Comparison of ENCODE assay signal across 3 worm cellular contexts in the genomic region with DNA sequence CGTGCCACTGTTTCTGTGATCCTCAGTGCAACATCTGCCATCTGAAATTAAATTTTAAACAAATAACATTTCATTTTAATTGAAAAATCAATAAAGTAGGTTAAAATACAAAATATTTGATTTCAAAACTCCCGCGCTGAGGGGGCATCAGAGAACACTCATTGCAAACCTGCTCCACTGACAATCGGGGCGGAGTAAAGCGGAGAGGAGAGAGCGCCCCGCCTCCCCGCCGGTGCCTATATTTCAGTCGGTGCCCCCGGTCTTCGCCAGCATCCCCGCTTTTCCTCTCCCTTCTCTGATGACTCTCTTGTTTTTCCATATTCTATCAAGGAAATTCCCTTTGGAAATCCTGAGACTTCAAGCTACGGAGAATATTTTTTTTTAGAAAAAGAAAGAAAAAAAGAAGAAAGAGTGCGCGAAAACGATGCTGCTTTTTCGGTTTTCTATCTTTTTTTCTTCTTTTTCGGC.
A peak's percentile ranks its signal among the peaks of the same experiment; 100 is the strongest.
TF ChIP-seq lines count a peak whose summit lies in the region.

A gene (minus strand): TSS at position 51 of the 468 bp plus-strand sequence.

TF ChIP-seq in whole organism, L1 larva, 84 proteins besides CTCF, POLR2A, EP300 and RAD21 (continued from another document and continues in another):
- TF ChIP-seq sptf-1 (tag; optimal IDR thresholded peaks at IDR 0.05; lab: Kevin White, UChicago) (no peak), ceh-90 (tag; optimal IDR thresholded peaks at IDR 0.05; lab: Kevin White, UChicago) (no peak), skn-1 (tag; optimal IDR thresholded peaks at IDR 0.05; lab: Kevin White, UChicago) (peak; percentile 94), C34B4.2 (tag; optimal IDR thresholded peaks at IDR 0.05; lab: Kevin White, UChicago) (no peak), fos-1 (tag; optimal IDR thresholded peaks at IDR 0.05; lab: Kevin White, UChicago) (peak; percentile 69), pag-3 (tag; optimal IDR thresholded peaks at IDR 0.05; lab: Kevin White, UChicago; ENCODE audit: borderline replicate concordance, insufficient read depth) (no peak), swsn-7 (tag; optimal IDR thresholded peaks at IDR 0.05; lab: Kevin White, UChicago) (peak; percentile 82), ceh-8 (GFP tag; optimal IDR thresholded peaks at IDR 0.05; lab: Kevin White, UChicago) (peak; percentile 85), Y116A8C.19 (tag; optimal IDR thresholded peaks at IDR 0.05; lab: Kevin White, UChicago; ENCODE audit: borderline replicate concordance) (no peak), ztf-11 (tag; optimal IDR thresholded peaks at IDR 0.05; lab: Kevin White, UChicago) (peak in 1 of 2 experiments; percentile 36), ceh-63 (GFP tag; optimal IDR thresholded peaks at IDR 0.05; lab: Kevin White, UChicago) (no peak), fkh-4 (tag; optimal IDR thresholded peaks at IDR 0.05; lab: Kevin White, UChicago; ENCODE audit: borderline replicate concordance) (peak; percentile 2), tbx-2 (tag; optimal IDR thresholded peaks at IDR 0.05; lab: Kevin White, UChicago) (peak; percentile 83), sox-4 (tag; optimal IDR thresholded peaks at IDR 0.05; lab: Kevin White, UChicago) (no peak), unc-98 (GFP tag; IDR thresholded peaks at IDR 0.05; lab: Robert Waterston, UW) (peak; percentile 57; the same call in 1 of the 2 replicates), hlh-17 (GFP tag; optimal IDR thresholded peaks at IDR 0.05; lab: Kevin White, UChicago; ENCODE audit: borderline replicate concordance) (no peak), ztf-4 (tag; optimal IDR thresholded peaks at IDR 0.05; lab: Kevin White, UChicago) (peak; percentile 62), zip-4 (GFP tag; optimal IDR thresholded peaks at IDR 0.05; lab: Kevin White, UChicago) (peak; percentile 59), mef-2 (tag; optimal IDR thresholded peaks at IDR 0.05; lab: Kevin White, UChicago) (peak; percentile 50), lin-39 (tag; optimal IDR thresholded peaks at IDR 0.05; lab: Kevin White, UChicago) (peak; percentile 33), nhr-77 (tag; optimal IDR thresholded peaks at IDR 0.05; lab: Kevin White, UChicago) (peak; percentile 72), unc-30 (tag; optimal IDR thresholded peaks at IDR 0.05; lab: Kevin White, UChicago) (no peak), nhr-20 (tag; optimal IDR thresholded peaks at IDR 0.05; lab: Kevin White, UChicago) (peak; percentile 87), nhr-84 (tag; optimal IDR thresholded peaks at IDR 0.05; lab: Kevin White, UChicago) (no peak), mab-9 (GFP tag; IDR thresholded peaks at IDR 0.05; lab: Robert Waterston, UW) (peak; percentile 78), efl-1 (optimal IDR thresholded peaks at IDR 0.05; lab: Kevin White, UChicago) (peak; percentile 88 to 96), efl-1 (GFP tag; optimal IDR thresholded peaks at IDR 0.05 in 1 of 2; lab: Kevin White, UChicago) (peak; percentile 96 to 99), nhr-47 (tag; optimal IDR thresholded peaks at IDR 0.05; lab: Kevin White, UChicago) (peak; percentile 91), tlp-1 (tag; optimal IDR thresholded peaks at IDR 0.05; lab: Kevin White, UChicago) (no peak), fkh-8 (tag; optimal IDR thresholded peaks at IDR 0.05; lab: Kevin White, UChicago) (peak; percentile 96), nhr-71 (tag; optimal IDR thresholded peaks at IDR 0.05; lab: Kevin White, UChicago) (peak; percentile 94), snpc-4 (tag; optimal IDR thresholded peaks at IDR 0.05; lab: Kevin White, UChicago) (peak; percentile 66), nhr-90 (tag; optimal IDR thresholded peaks at IDR 0.05; lab: Kevin White, UChicago; ENCODE audit: poor library complexity) (peak; percentile 70), unc-130 (tag; optimal IDR thresholded peaks at IDR 0.05; lab: Kevin White, UChicago) (peak; percentile 71), lin-13 (GFP tag; optimal IDR thresholded peaks at IDR 0.05; lab: Kevin White, UChicago) (peak; percentile 83), xbp-1 (tag; optimal IDR thresholded peaks at IDR 0.05; lab: Kevin White, UChicago) (peak; percentile 81), lir-3 (tag; optimal IDR thresholded peaks at IDR 0.05; lab: Kevin White, UChicago; ENCODE audit: poor library complexity) (peak; percentile 78), pax-3 (tag; optimal IDR thresholded peaks at IDR 0.05; lab: Kevin White, UChicago) (peak; percentile 84), egl-27 (tag; optimal IDR thresholded peaks at IDR 0.05; lab: Kevin White, UChicago) (no peak), hpl-2 (GFP tag; optimal IDR thresholded peaks at IDR 0.05; lab: Kevin White, UChicago) (no peak)

TF ChIP-seq in whole organism, L3 larva, 47 proteins besides CTCF, POLR2A, EP300 and RAD21 (continued from another document):
- TF ChIP-seq nfya-1 (tag; optimal IDR thresholded peaks at IDR 0.05; lab: Kevin White, UChicago; ENCODE audit: insufficient read depth) (peak; percentile 94), nhr-28 (tag; optimal IDR thresholded peaks at IDR 0.05; lab: Kevin White, UChicago) (no peak), nhr-237 (tag; optimal IDR thresholded peaks at IDR 0.05; lab: Kevin White, UChicago) (no peak), lsy-12 (tag; optimal IDR thresholded peaks at IDR 0.05; lab: Kevin White, UChicago) (peak; percentile 73), egl-5 (tag; optimal IDR thresholded peaks at IDR 0.05; lab: Kevin White, UChicago) (peak; percentile 24), ceh-9 (tag; optimal IDR thresholded peaks at IDR 0.05; lab: Kevin White, UChicago) (no peak), snpc-4 (tag; optimal IDR thresholded peaks at IDR 0.05; lab: Kevin White, UChicago) (peak; percentile 76), elt-1 (tag; optimal IDR thresholded peaks at IDR 0.05; lab: Kevin White, UChicago) (peak; percentile 32), unc-62 (GFP tag; optimal IDR thresholded peaks at IDR 0.05; lab: Kevin White, UChicago) (peak; percentile 18), ZK546.5 (tag; optimal IDR thresholded peaks at IDR 0.05; lab: Kevin White, UChicago) (peak; percentile 9), fos-1 (tag; optimal IDR thresholded peaks at IDR 0.05; lab: Kevin White, UChicago) (no peak), pha-4 (tag; optimal IDR thresholded peaks at IDR 0.05; lab: Kevin White, UChicago) (peak; percentile 86), jun-1 (tag; optimal IDR thresholded peaks at IDR 0.05; lab: Kevin White, UChicago) (peak; percentile 57), elt-3 (tag; optimal IDR thresholded peaks at IDR 0.05; lab: Kevin White, UChicago) (no peak), R02D3.7 (tag; optimal IDR thresholded peaks at IDR 0.05; lab: Kevin White, UChicago) (peak; percentile 68), sea-2 (GFP tag; optimal IDR thresholded peaks at IDR 0.05; lab: Kevin White, UChicago) (no peak), tbx-2 (tag; optimal IDR thresholded peaks at IDR 0.05; lab: Kevin White, UChicago) (peak; percentile 51), pqm-1 (tag; optimal IDR thresholded peaks at IDR 0.05; lab: Kevin White, UChicago) (peak; percentile 57), skn-1 (tag; optimal IDR thresholded peaks at IDR 0.05; lab: Kevin White, UChicago) (peak; percentile 49), elt-2 (tag; optimal IDR thresholded peaks at IDR 0.05; lab: Kevin White, UChicago) (peak; percentile 72), fkh-2 (tag; optimal IDR thresholded peaks at IDR 0.05; lab: Kevin White, UChicago) (no peak), nhr-67 (tag; optimal IDR thresholded peaks at IDR 0.05; lab: Kevin White, UChicago) (no peak), nhr-43 (tag; optimal IDR thresholded peaks at IDR 0.05; lab: Kevin White, UChicago; ENCODE audit: poor library complexity, severe bottlenecking) (peak; percentile 56), nhr-11 (tag; optimal IDR thresholded peaks at IDR 0.05; lab: Kevin White, UChicago) (peak; percentile 37), unc-39 (tag; optimal IDR thresholded peaks at IDR 0.05; lab: Kevin White, UChicago) (no peak), ztf-11 (tag; optimal IDR thresholded peaks at IDR 0.05; lab: Kevin White, UChicago) (no peak), ceh-28 (tag; optimal IDR thresholded peaks at IDR 0.05; lab: Kevin White, UChicago) (peak; percentile 54), ceh-16 (tag; optimal IDR thresholded peaks at IDR 0.05; lab: Kevin White, UChicago) (no peak)

TF ChIP-seq in whole organism, young adult, 124 proteins besides CTCF, POLR2A, EP300 and RAD21 (continued from another document):
- TF ChIP-seq lin-35 (GFP tag; optimal IDR thresholded peaks at IDR 0.05; lab: Kevin White, UChicago) (peak in 2 of 3 experiments; percentile 41 to 92), Y53G8AR.9 (GFP tag; conservative IDR thresholded peaks at IDR 0.05; lab: Robert Waterston, UW) (peak; percentile 79), efl-1 (GFP tag; optimal IDR thresholded peaks at IDR 0.05; lab: Kevin White, UChicago) (peak; percentile 67), K11D2.4 (GFP tag; IDR thresholded peaks at IDR 0.05; lab: Robert Waterston, UW) (peak; percentile 79; the same call in 1 of the 2 replicates), dpff-1 (tag; optimal IDR thresholded peaks at IDR 0.05; lab: Kevin White, UChicago) (no peak), cebp-1 (GFP tag; IDR thresholded peaks at IDR 0.05; lab: Robert Waterston, UW) (peak; percentile 70), cebp-1 (tag; optimal IDR thresholded peaks at IDR 0.05; lab: Kevin White, UChicago) (peak; percentile 87), mel-28 (tag; optimal IDR thresholded peaks at IDR 0.05; lab: Kevin White, UChicago; ENCODE audit: borderline replicate concordance) (no peak), B0336.3 (GFP tag; IDR thresholded peaks at IDR 0.05; lab: Robert Waterston, UW) (peak; percentile 68; the same call in 1 of the 2 replicates), snpc-1.1 (tag; optimal IDR thresholded peaks at IDR 0.05; lab: Kevin White, UChicago; ENCODE audit: insufficient read depth) (no peak), F33H1.4 (GFP tag; IDR thresholded peaks at IDR 0.05; lab: Robert Waterston, UW) (peak; percentile 39; the same call in 1 of the 2 replicates), F23B12.7 (tag; optimal IDR thresholded peaks at IDR 0.05; lab: Kevin White, UChicago; ENCODE audit: insufficient read depth) (peak; percentile 77), ZK185.1 (tag; optimal IDR thresholded peaks at IDR 0.05; lab: Kevin White, UChicago; ENCODE audit: poor library complexity, severe bottlenecking) (peak; percentile 77), D2030.7 (GFP tag; IDR thresholded peaks at IDR 0.05; lab: Robert Waterston, UW) (no peak), chd-7 (tag; optimal IDR thresholded peaks at IDR 0.05; lab: Kevin White, UChicago) (peak; percentile 60), unc-62 (GFP tag; optimal IDR thresholded peaks at IDR 0.05; lab: Kevin White, UChicago) (no peak), ztf-18 (tag; optimal IDR thresholded peaks at IDR 0.05; lab: Kevin White, UChicago) (peak; percentile 46), K12H6.12 (tag; optimal IDR thresholded peaks at IDR 0.05; lab: Kevin White, UChicago) (peak; percentile 90), let-607 (tag; optimal IDR thresholded peaks at IDR 0.05; lab: Kevin White, UChicago) (peak; percentile 12 to 28), athp-1 (tag; optimal IDR thresholded peaks at IDR 0.05; lab: Kevin White, UChicago) (peak; percentile 42), madf-6 (GFP tag; IDR thresholded peaks at IDR 0.05; lab: Robert Waterston, UW) (peak; percentile 23; the same call in 1 of the 2 replicates), ceh-40 (GFP tag; IDR thresholded peaks at IDR 0.05; lab: Robert Waterston, UW) (no peak), hrde-1 (tag; optimal IDR thresholded peaks at IDR 0.05; lab: Kevin White, UChicago; ENCODE audit: borderline replicate concordance) (no peak), hmg-1.2 (GFP tag; IDR thresholded peaks at IDR 0.05; lab: Robert Waterston, UW) (peak; percentile 57), nhr-80 (tag; optimal IDR thresholded peaks at IDR 0.05; lab: Kevin White, UChicago) (peak; percentile 68), lsy-27 (tag; optimal IDR thresholded peaks at IDR 0.05; lab: Kevin White, UChicago; ENCODE audit: borderline replicate concordance, insufficient read depth) (no peak), lsl-1 (GFP tag; optimal IDR thresholded peaks at IDR 0.05; lab: Kevin White, UChicago) (peak; percentile 1), lin-40 (tag; optimal IDR thresholded peaks at IDR 0.05; lab: Kevin White, UChicago) (peak; percentile 75), mcd-1 (GFP tag; IDR thresholded peaks at IDR 0.05; lab: Robert Waterston, UW) (peak; percentile 97), F55B11.4 (tag; optimal IDR thresholded peaks at IDR 0.05; lab: Kevin White, UChicago; ENCODE audit: borderline replicate concordance, insufficient read depth) (no peak), ztf-6 (GFP tag; IDR thresholded peaks at IDR 0.05; lab: Robert Waterston, UW) (peak; percentile 14; the same call in 1 of the 2 replicates), dox-1 (GFP tag; IDR thresholded peaks at IDR 0.05; lab: Robert Waterston, UW) (peak; percentile 84), rcor-1 (GFP tag; IDR thresholded peaks at IDR 0.05; lab: Robert Waterston, UW) (peak; percentile 12; the same call in 1 of the 2 replicates), dpl-1 (GFP tag; optimal IDR thresholded peaks at IDR 0.05; lab: Kevin White, UChicago) (peak; percentile 71), nhr-90 (tag; optimal IDR thresholded peaks at IDR 0.05; lab: Kevin White, UChicago) (peak; percentile 46), ztf-26 (tag; optimal IDR thresholded peaks at IDR 0.05; lab: Kevin White, UChicago) (peak; percentile 87)
